Worm (Caenorhabditis elegans): Measurements from ENCODE around the gene szy-2.

DNA sequence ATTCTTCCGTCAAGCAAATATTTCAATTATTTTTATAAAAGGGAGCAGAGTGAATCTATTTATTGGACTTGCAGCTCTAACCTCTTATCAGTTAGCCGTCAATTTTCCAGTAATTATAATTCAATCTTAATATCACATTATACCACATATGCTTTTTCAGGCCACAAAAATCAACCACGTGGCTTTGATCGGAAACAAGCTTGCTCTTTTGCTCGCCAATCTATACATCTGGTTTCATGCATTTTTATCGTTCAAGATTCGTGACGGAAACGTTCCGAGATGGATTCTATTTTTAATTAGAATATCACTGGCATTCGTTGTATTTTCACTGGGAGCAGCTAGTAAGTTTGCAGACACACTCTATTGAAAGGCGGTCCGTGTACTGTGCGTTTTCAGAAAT lies 36.0 kb upstream of the szy-2 start:
- TF ChIP-seq ets-4 (tag; optimal IDR thresholded peaks at IDR 0.05): no peak
- TF ChIP-seq sox-4 (tag; optimal IDR thresholded peaks at IDR 0.05): no peak
- no peak for TF ChIP-seq Y22D7AL.16 (tag; optimal IDR thresholded peaks at IDR 0.05)
- TF ChIP-seq pag-3 (tag; optimal IDR thresholded peaks at IDR 0.05; ENCODE audit: borderline replicate concordance): no peak
- no peak for TF ChIP-seq nhr-232 (tag; optimal IDR thresholded peaks at IDR 0.05)
- TF ChIP-seq T23F11.4 (GFP tag; optimal IDR thresholded peaks at IDR 0.05): no peak
- no peak for TF ChIP-seq K09A11.1 (tag; optimal IDR thresholded peaks at IDR 0.05; ENCODE audit: insufficient read depth)
- no peak for TF ChIP-seq nfya-1 (tag; optimal IDR thresholded peaks at IDR 0.05)
- TF ChIP-seq zip-5 (tag; optimal IDR thresholded peaks at IDR 0.05): no peak
- TF ChIP-seq ceh-19 (GFP tag; optimal IDR thresholded peaks at IDR 0.05): no peak
- no peak for TF ChIP-seq ceh-18 (tag; optimal IDR thresholded peaks at IDR 0.05)
- no peak for TF ChIP-seq tbx-2 (tag; optimal IDR thresholded peaks at IDR 0.05)
- no peak for TF ChIP-seq npax-4 (tag; optimal IDR thresholded peaks at IDR 0.05)
- no peak for TF ChIP-seq hlh-30 (tag; optimal IDR thresholded peaks at IDR 0.05; ENCODE audit: insufficient read depth)

Measured in whole organism, late embryonic.